Worm (Caenorhabditis elegans) whole organism, late embryonic: ENCODE data around the gene magi-1.
A peak's percentile ranks its signal among the peaks of the same experiment; 100 is the strongest.

Source experiments
- C08G9.2 ChIP-seq: sonication (generic microtip); optimal IDR thresholded peaks from 2 replicates; lab custom pipeline; 2016; ENCODE audit warnings: mild to moderate bottlenecking, missing genetic modification characterization, moderate library complexity, missing compliant biosample characterization
- C38D4.7 ChIP-seq: fragments of 200-800 bp; sonication (Bioruptor generic); optimal IDR thresholded peaks from 2 replicates; lab custom pipeline; 2018; ENCODE audit warnings: mild to moderate bottlenecking, missing genetic modification characterization, moderate library complexity, missing compliant biosample characterization
- K09A11.1 ChIP-seq: sonication (generic microtip); optimal IDR thresholded peaks from 2 replicates; lab custom pipeline; 2017; ENCODE audit warnings: antibody characterized with exemption, mild to moderate bottlenecking, missing genetic modification characterization, missing compliant biosample characterization; ENCODE audit not compliant: insufficient read depth
- ama-1 ChIP-seq: fragments of 150-350 bp; optimal IDR thresholded peaks from 2 replicates; lab custom pipeline; 2014
- ceh-2 ChIP-seq: sonication (generic microtip); optimal IDR thresholded peaks from 2 replicates; lab custom pipeline; 2016; ENCODE audit warnings: missing genotype, missing genetic modification characterization, missing compliant biosample characterization
- ceh-24 ChIP-seq: sonication (generic microtip); optimal IDR thresholded peaks from 2 replicates; lab custom pipeline; 2016; ENCODE audit warnings: mild to moderate bottlenecking, missing genetic modification characterization, missing compliant biosample characterization
- ceh-30 ChIP-seq: fragments of 150-350 bp; optimal IDR thresholded peaks from 2 replicates; lab custom pipeline; 2014; ENCODE audit warnings: missing biosample characterization, missing genetic modification characterization
- ceh-45 ChIP-seq: fragments of 200-800 bp; sonication (Bioruptor generic); IDR thresholded peaks from 2 replicates; pipeline ENCODE4 v1.3.6; 2022; ENCODE audit warnings: missing genetic modification reagents, missing genetic modification characterization, missing compliant biosample characterization
- ceh-48 ChIP-seq: sonication (generic microtip); optimal IDR thresholded peaks from 2 replicates; lab custom pipeline; 2016; ENCODE audit warnings: missing genetic modification characterization, inconsistent platforms, missing compliant biosample characterization
- ceh-6 ChIP-seq: fragments of 200-800 bp; sonication (Bioruptor generic); optimal IDR thresholded peaks from 2 replicates; lab custom pipeline; 2018; ENCODE audit warnings: mild to moderate bottlenecking, missing genetic modification characterization, missing compliant biosample characterization
- ceh-9 ChIP-seq: sonication (generic microtip); optimal IDR thresholded peaks from 2 replicates; lab custom pipeline; 2016; ENCODE audit warnings: mild to moderate bottlenecking, missing genetic modification characterization, inconsistent platforms, missing compliant biosample characterization
- che-1 ChIP-seq: sonication (generic microtip); optimal IDR thresholded peaks from 2 replicates; lab custom pipeline; 2016; ENCODE audit warnings: mild to moderate bottlenecking, missing genetic modification characterization, missing compliant biosample characterization
- dmd-4 ChIP-seq: sonication (generic microtip); optimal IDR thresholded peaks from 2 replicates; lab custom pipeline; 2016; ENCODE audit warnings: borderline replicate concordance, missing genetic modification characterization, missing compliant biosample characterization
- ets-4 ChIP-seq: sonication (generic microtip); optimal IDR thresholded peaks from 2 replicates; lab custom pipeline; 2016; ENCODE audit warnings: missing genetic modification characterization, missing compliant biosample characterization
- eyg-1 ChIP-seq: sonication (generic microtip); optimal IDR thresholded peaks from 2 replicates; lab custom pipeline; 2016; ENCODE audit warnings: missing genotype, missing genetic modification characterization, missing compliant biosample characterization
- hlh-13 ChIP-seq: fragments of 200-800 bp; sonication (Bioruptor generic); optimal IDR thresholded peaks from 2 replicates; lab custom pipeline; 2018; ENCODE audit warnings: mild to moderate bottlenecking, missing genetic modification characterization, missing compliant biosample characterization
- hlh-15 ChIP-seq: sonication (generic microtip); optimal IDR thresholded peaks from 2 replicates; lab custom pipeline; 2016; ENCODE audit warnings: missing genetic modification characterization, missing compliant biosample characterization
- hlh-30 ChIP-seq: sonication (generic microtip); optimal IDR thresholded peaks from 2 replicates; lab custom pipeline; 2017; ENCODE audit warnings: antibody characterized with exemption, missing genetic modification characterization, missing compliant biosample characterization; ENCODE audit not compliant: insufficient read depth
- lim-6 ChIP-seq: sonication (generic microtip); optimal IDR thresholded peaks from 2 replicates; lab custom pipeline; 2016; ENCODE audit warnings: missing genetic modification characterization, missing compliant biosample characterization
- madf-2 ChIP-seq: sonication (generic microtip); optimal IDR thresholded peaks from 2 replicates; lab custom pipeline; 2017; ENCODE audit warnings: missing genetic modification characterization, missing compliant biosample characterization
- mec-3 ChIP-seq: sonication (generic microtip); optimal IDR thresholded peaks from 2 replicates; lab custom pipeline; 2016; ENCODE audit warnings: borderline replicate concordance, missing genetic modification characterization, missing compliant biosample characterization
- nfya-1 ChIP-seq: sonication (generic microtip); optimal IDR thresholded peaks from 2 replicates; lab custom pipeline; 2017; ENCODE audit warnings: missing genetic modification characterization, mild to moderate bottlenecking, missing compliant biosample characterization, antibody characterized with exemption, moderate library complexity
- nhr-232 ChIP-seq: sonication (generic microtip); optimal IDR thresholded peaks from 2 replicates; lab custom pipeline; 2016; ENCODE audit warnings: missing genetic modification characterization, missing compliant biosample characterization
- npax-4 ChIP-seq: sonication (generic microtip); optimal IDR thresholded peaks from 2 replicates; lab custom pipeline; 2016; ENCODE audit warnings: missing genetic modification characterization, missing compliant biosample characterization
- odd-2 ChIP-seq: sonication (generic microtip); optimal IDR thresholded peaks from 2 replicates; lab custom pipeline; 2017; ENCODE audit warnings: antibody characterized with exemption, mild to moderate bottlenecking, missing genetic modification characterization, missing compliant biosample characterization
- pat-9 ChIP-seq: fragments of 200-800 bp; sonication (Bioruptor generic); optimal IDR thresholded peaks from 2 replicates; lab custom pipeline; 2018; ENCODE audit warnings: mild to moderate bottlenecking, missing genetic modification characterization, moderate library complexity, missing compliant biosample characterization
- pha-2 ChIP-seq: sonication (generic microtip); optimal IDR thresholded peaks from 2 replicates; lab custom pipeline; 2017; ENCODE audit warnings: mild to moderate bottlenecking, missing genetic modification characterization, missing compliant biosample characterization
- rnt-1 ChIP-seq: sonication (generic microtip); optimal IDR thresholded peaks from 2 replicates; lab custom pipeline; 2016; ENCODE audit warnings: missing genetic modification characterization, missing compliant biosample characterization
- sdc-2 ChIP-seq: sonication (generic microtip); optimal IDR thresholded peaks from 2 replicates; lab custom pipeline; 2016; ENCODE audit warnings: missing genotype, missing genetic modification characterization, missing compliant biosample characterization
- sox-4 ChIP-seq: sonication (generic microtip); optimal IDR thresholded peaks from 2 replicates; lab custom pipeline; 2017; ENCODE audit warnings: mild to moderate bottlenecking, missing genetic modification characterization, inconsistent platforms, missing compliant biosample characterization
- syd-9 ChIP-seq: sonication (generic microtip); optimal IDR thresholded peaks from 2 replicates; lab custom pipeline; 2016; ENCODE audit warnings: mild to moderate bottlenecking, missing genetic modification characterization, moderate library complexity, missing compliant biosample characterization
- ttx-3 ChIP-seq: sonication (generic microtip); optimal IDR thresholded peaks from 2 replicates; lab custom pipeline; 2016; ENCODE audit warnings: missing genetic modification reagents, missing genetic modification characterization, missing compliant biosample characterization
- unc-42 ChIP-seq: sonication (generic microtip); optimal IDR thresholded peaks from 2 replicates; lab custom pipeline; 2016; ENCODE audit warnings: missing genotype, missing genetic modification characterization, missing compliant biosample characterization
- unc-55 ChIP-seq: sonication (generic microtip); optimal IDR thresholded peaks from 2 replicates; lab custom pipeline; 2017; ENCODE audit warnings: missing biosample characterization, missing genetic modification reagents, missing genetic modification characterization
- zip-5 ChIP-seq: sonication (generic microtip); optimal IDR thresholded peaks from 2 replicates; lab custom pipeline; 2016; ENCODE audit warnings: missing genetic modification characterization, missing compliant biosample characterization

Gene magi-1

DNA sequence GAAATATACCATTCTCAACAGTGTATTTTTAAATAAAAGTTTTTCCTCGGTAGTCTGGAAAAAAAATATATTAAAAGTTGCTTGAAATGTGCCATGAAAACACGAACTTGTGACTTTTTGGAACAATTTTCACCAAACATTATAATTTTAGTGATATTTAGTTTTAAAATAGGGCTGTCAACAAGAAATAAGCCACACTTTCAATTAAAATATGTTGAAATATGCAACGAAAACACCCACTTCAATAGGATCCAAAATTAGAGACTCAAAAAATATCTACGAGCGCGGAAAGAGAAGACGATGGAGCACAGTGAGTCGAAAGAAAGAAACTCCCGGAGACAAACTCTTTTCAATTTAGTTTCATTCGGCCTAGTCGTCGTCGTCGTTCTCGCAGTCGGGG is 21.3 kb upstream of the magi-1 start, which contains the start of gene ZK792.12 (continued):
- TF ChIP-seq unc-42 = no peak

DNA sequence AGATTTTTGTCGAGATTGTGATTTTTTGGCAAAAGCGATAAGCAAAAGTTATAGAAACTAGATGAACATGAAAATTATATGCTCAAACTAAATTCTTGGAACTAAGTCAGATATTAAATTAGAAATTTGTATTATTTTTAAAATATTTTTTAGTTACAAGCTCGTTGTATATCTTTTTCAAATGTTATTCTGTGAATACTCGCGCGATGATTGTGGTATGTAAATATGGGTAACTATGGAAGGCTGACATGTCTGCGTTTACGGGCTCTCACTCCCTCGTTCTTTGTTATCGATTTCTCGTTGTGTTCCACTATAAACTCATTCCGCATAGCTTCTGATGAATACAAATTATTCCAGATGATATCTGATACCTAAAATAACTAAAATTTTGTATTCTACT is 20.7 kb upstream of the magi-1 start, which contains the start of gene ZK792.7:
Gene ZK792.7 (plus strand): TSS at position 301 of the 400 bp plus-strand sequence.
- no peak for TF ChIP-seq ceh-45 (GFP tag; lab: Robert Waterston, UW)
- peak; percentile 68 for TF ChIP-seq ceh-48 (tag; lab: Kevin White, UChicago)
- no peak for TF ChIP-seq hlh-13 (GFP tag; lab: Kevin White, UChicago)
- TF ChIP-seq, all 69 proteins: peak for 1

DNA sequence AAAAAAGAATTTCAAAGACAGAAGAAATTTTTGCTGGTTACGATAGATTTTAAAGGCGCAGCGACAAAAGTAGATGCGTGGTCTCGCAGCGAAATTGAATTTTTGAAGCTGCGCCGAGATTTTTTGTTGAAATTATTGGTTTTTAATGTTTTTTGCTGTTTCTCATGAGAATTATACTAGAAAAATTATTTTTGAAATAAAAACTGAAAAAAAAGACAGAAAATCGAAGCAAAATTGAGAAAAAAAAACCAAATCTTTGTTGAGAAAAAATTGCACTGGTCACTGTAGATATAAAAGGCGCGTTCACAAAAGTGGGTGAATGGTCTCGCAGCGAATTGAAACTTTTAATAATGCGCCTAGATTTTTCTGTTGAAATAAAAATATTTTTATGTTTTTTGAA is 19.2 kb upstream of the magi-1 start:
- no peak for TF ChIP-seq unc-42
- TF ChIP-seq madf-2 (tag; lab: Kevin White, UChicago) = no peak
- no peak for TF ChIP-seq C38D4.7 (GFP tag; lab: Kevin White, UChicago)
- TF ChIP-seq ets-4 (tag; lab: Kevin White, UChicago) = no peak

DNA sequence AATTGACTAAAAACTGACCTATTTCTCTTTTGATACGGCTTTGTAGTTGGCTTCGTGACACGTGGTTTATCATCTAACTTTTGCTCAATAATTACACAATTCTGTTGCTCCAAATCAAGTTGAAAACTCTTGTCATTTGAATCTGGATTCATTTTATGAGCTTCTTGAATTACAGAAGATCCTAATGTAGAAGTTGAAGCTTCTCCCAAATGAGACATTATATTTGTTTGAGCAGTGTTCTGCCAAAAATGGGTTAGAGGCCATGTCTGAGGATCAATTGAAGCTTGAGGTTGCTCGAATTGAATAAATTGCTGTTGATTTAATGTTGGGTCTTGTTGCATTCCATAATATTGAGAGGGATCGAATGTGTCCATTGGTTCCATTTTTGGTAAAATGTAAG is 17.3 kb upstream of the magi-1 start:
- TF ChIP-seq rnt-1 = no peak
- TF ChIP-seq ceh-9 (tag; lab: Kevin White, UChicago) = no peak
- TF ChIP-seq ama-1 (lab: Kevin White, UChicago) = no peak
- no peak for TF ChIP-seq hlh-13 (GFP tag; lab: Kevin White, UChicago)
- no peak for TF ChIP-seq unc-55 (GFP tag; lab: Kevin White, UChicago)
- no peak for TF ChIP-seq ceh-30 (tag; lab: Kevin White, UChicago)
- no peak for TF ChIP-seq sox-4
- TF ChIP-seq eyg-1 (tag; lab: Kevin White, UChicago) = no peak
- TF ChIP-seq nfya-1 = no peak
- no peak for TF ChIP-seq mec-3 (tag; lab: Kevin White, UChicago)
- no peak for TF ChIP-seq ceh-6 (GFP tag; lab: Kevin White, UChicago)
- no peak for TF ChIP-seq K09A11.1 (tag; lab: Kevin White, UChicago)
- TF ChIP-seq pha-2 (tag; lab: Kevin White, UChicago) = no peak

DNA sequence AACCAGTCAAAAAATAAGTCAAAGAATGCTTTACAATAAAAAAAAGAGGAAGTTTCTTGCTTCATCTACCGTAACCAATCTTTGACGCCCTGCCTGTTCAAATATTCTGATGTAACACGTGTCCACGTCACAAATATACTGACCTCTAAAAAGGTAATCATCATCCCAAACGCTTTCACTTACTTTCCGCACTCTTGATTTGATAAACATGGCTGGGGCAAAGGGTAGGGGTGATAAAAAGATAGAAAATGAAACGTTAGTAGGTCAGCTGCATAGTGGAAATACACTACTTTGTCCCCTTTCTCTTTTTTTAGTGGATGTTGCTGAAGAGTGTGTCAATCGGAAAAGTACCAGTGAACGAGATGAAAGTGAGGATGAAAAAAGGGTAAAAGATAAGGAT is 14.7 kb upstream of the magi-1 start:
- TF ChIP-seq lim-6 (no peak), mec-3 (tag; lab: Kevin White, UChicago) (no peak), npax-4 (tag; lab: Kevin White, UChicago) (no peak), ceh-30 (tag; lab: Kevin White, UChicago) (no peak), nhr-232 (no peak), C08G9.2 (no peak), dmd-4 (no peak), odd-2 (tag; lab: Kevin White, UChicago) (no peak), sox-4 (no peak)

DNA sequence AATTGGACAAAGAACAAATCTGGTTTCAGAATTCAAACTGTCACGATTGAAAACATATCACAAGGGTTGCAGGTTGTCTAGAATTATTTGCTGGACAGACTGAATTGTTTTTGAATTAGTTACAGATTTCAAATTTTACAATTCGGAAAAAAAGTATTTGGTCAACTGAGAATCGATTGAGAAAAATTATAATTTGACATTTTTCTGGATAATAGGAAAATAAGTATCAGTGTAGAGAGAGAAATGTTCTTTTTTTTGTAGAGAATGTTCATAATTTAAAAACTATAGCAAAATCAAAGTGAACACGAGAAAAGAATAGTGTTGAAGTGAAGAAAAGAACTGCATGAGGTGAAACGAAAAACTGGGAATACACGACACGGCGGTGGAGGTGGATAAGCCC is 14.1 kb upstream of the magi-1 start, which contains the start of gene dpy-20:
Gene dpy-20 (minus strand): TSS at position 101 of the 400 bp plus-strand sequence.
- TF ChIP-seq mec-3 (tag; lab: Kevin White, UChicago) = no peak
- no peak for TF ChIP-seq ceh-24 (tag; lab: Kevin White, UChicago)
- no peak for TF ChIP-seq syd-9 (tag; lab: Kevin White, UChicago)
- no peak for TF ChIP-seq hlh-30 (tag; lab: Kevin White, UChicago)
- no peak for TF ChIP-seq hlh-15
- no peak for TF ChIP-seq C08G9.2
- no peak for TF ChIP-seq ttx-3 (tag; lab: Kevin White, UChicago)
- no peak for TF ChIP-seq odd-2 (tag; lab: Kevin White, UChicago)
- TF ChIP-seq sdc-2 (tag; lab: Kevin White, UChicago) = no peak
- TF ChIP-seq pat-9 (tag; lab: Kevin White, UChicago) = no peak
- no peak for TF ChIP-seq nfya-1
- TF ChIP-seq sox-4 = no peak
- no peak for TF ChIP-seq ceh-2 (tag; lab: Kevin White, UChicago)
- no peak for TF ChIP-seq che-1 (tag; lab: Kevin White, UChicago)
- no peak for TF ChIP-seq zip-5 (tag; lab: Kevin White, UChicago)
